Worm (Caenorhabditis elegans) whole organism, L2 larva: Measurements from ENCODE around the gene ZK930.6.

Experiments used
- Y55F3AM.14 ChIP-seq: fragments of 200-800 bp; sonication (Bioruptor generic); optimal IDR thresholded peaks from 2 replicates; lab custom pipeline; 2018; ENCODE audit warnings: mild to moderate bottlenecking, missing genetic modification characterization, missing compliant biosample characterization
- blmp-1 ChIP-seq: sonication (generic microtip); optimal IDR thresholded peaks from 2 replicates; lab custom pipeline; 2017; ENCODE audit warnings: missing genetic modification characterization, mild to moderate bottlenecking, missing compliant biosample characterization, antibody characterized with exemption, moderate library complexity; ENCODE audit not compliant: insufficient read depth
- crh-2 ChIP-seq: sonication (generic microtip); optimal IDR thresholded peaks from 2 replicates; lab custom pipeline; 2017; ENCODE audit warnings: missing biosample characterization, missing genetic modification characterization
- lin-13 ChIP-seq: fragments of 150-350 bp; optimal IDR thresholded peaks from 2 replicates; lab custom pipeline; 2014; ENCODE audit warnings: missing biosample characterization, missing genetic modification reagents, missing genetic modification characterization
- mdl-1 ChIP-seq, 2 experiments: fragments of 150-350 bp in 1 of 2; sonication (generic microtip) in 1 of 2; optimal IDR thresholded peaks; 2 replicates each; lab custom pipeline; 2017; ENCODE audit warnings: missing biosample characterization in 2 of 2, missing genetic modification characterization in 2 of 2
- nhr-11 ChIP-seq: fragments of 150-350 bp; optimal IDR thresholded peaks from 2 replicates; lab custom pipeline; 2014; ENCODE audit warnings: missing biosample characterization, missing genetic modification characterization
- nhr-12 ChIP-seq: fragments of 150-350 bp; optimal IDR thresholded peaks from 2 replicates; lab custom pipeline; 2014; ENCODE audit warnings: missing biosample characterization, missing genetic modification characterization
- nhr-237 ChIP-seq: fragments of 150-350 bp; optimal IDR thresholded peaks from 2 replicates; lab custom pipeline; 2014; ENCODE audit warnings: missing biosample characterization, missing genetic modification characterization
- nhr-25 ChIP-seq: fragments of 150-350 bp; sonication (generic microtip); optimal IDR thresholded peaks from 3 replicates; lab custom pipeline; 2014; ENCODE audit warnings: missing biosample characterization, missing genetic modification characterization
- nhr-6 ChIP-seq: fragments of 150-350 bp; optimal IDR thresholded peaks from 2 replicates; lab custom pipeline; 2014; ENCODE audit warnings: missing biosample characterization, missing genetic modification characterization
- nhr-77 ChIP-seq: fragments of 150-350 bp; optimal IDR thresholded peaks from 2 replicates; lab custom pipeline; 2014; ENCODE audit warnings: missing biosample characterization, missing genetic modification characterization
- skn-1 ChIP-seq: sonication (generic microtip); optimal IDR thresholded peaks from 2 replicates; lab custom pipeline; 2017; ENCODE audit warnings: missing biosample characterization, missing genetic modification characterization
- snpc-4 ChIP-seq: fragments of 150-350 bp; optimal IDR thresholded peaks from 2 replicates; lab custom pipeline; 2014; ENCODE audit warnings: missing biosample characterization, missing genetic modification characterization
- zag-1 ChIP-seq: fragments of 150-350 bp; optimal IDR thresholded peaks from 2 replicates; lab custom pipeline; 2014; ENCODE audit warnings: missing biosample characterization, missing genetic modification characterization

ce11 chrII:11893323-11893722 is 9.6 kb downstream of the ZK930.6 start, which contains the start of gene ZK930.2:
- no peak for TF ChIP-seq skn-1 (tag; lab: Kevin White, UChicago)
- no peak for TF ChIP-seq nhr-12
- TF ChIP-seq nhr-6: no peak
- no peak for TF ChIP-seq nhr-11 (tag; lab: Kevin White, UChicago)
- TF ChIP-seq crh-2 (tag; lab: Kevin White, UChicago): no peak
- TF ChIP-seq blmp-1 (tag; lab: Kevin White, UChicago): no peak
- TF ChIP-seq mdl-1 (tag; optimal IDR thresholded peaks at IDR 0.05; lab: Kevin White, UChicago): no peak
- no peak for TF ChIP-seq lin-13 (GFP tag; lab: Kevin White, UChicago)
- no peak for TF ChIP-seq nhr-77 (tag; lab: Kevin White, UChicago)
- no peak for TF ChIP-seq nhr-237
- TF ChIP-seq nhr-25 (tag; lab: Kevin White, UChicago): no peak
- TF ChIP-seq snpc-4 (tag; lab: Kevin White, UChicago): no peak
- no peak for TF ChIP-seq Y55F3AM.14 (GFP tag; lab: Kevin White, UChicago)
- no peak for TF ChIP-seq zag-1 (tag; lab: Kevin White, UChicago)
